Worm (Caenorhabditis elegans): ENCODE results near the gene catp-2.

DNA sequence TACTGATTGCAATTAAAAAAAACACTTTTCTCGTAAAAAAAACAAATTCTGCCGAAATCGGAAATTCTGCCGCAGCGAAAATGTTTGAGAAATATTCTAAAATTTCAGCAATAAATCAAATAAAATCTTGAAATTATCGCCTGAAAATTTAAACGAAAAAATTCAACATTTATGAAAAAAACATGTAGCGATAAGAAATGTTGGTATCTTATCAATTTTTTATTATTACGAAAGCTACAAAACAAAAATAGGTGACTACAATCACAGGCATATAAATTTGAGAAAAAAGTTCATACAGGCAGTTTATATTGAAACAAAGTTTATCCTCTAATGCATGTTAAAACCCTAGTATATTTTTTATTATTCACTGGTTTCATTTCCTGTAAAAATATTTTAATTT lies 28.6 kb upstream of the catp-2 start, which contains the start of gene ugt-14:
- no peak for TF ChIP-seq aly-2 (tag; optimal IDR thresholded peaks at IDR 0.05)
- TF ChIP-seq sox-4 (tag; optimal IDR thresholded peaks at IDR 0.05): no peak

All from whole organism, L1 larva.